Worm (Caenorhabditis elegans) whole organism, mixed stage, embryonic: ENCODE results near the gene chil-25.

Experiments used
- bed-3 ChIP-seq: fragments of 200-800 bp; sonication (Bioruptor generic); optimal IDR thresholded peaks from 3 replicates; lab custom pipeline; 2018; ENCODE audit warnings: mild to moderate bottlenecking, missing genetic modification characterization, moderate library complexity, missing compliant biosample characterization
- ceh-39 ChIP-seq: fragments of 150-350 bp; optimal IDR thresholded peaks from 2 replicates; lab custom pipeline; 2014; ENCODE audit warnings: missing biosample characterization, missing genetic modification characterization
- lin-13 ChIP-seq: fragments of 150-350 bp; optimal IDR thresholded peaks from 2 replicates; lab custom pipeline; 2014; ENCODE audit warnings: missing biosample characterization, missing genetic modification characterization
- lsy-2 ChIP-seq: fragments of 150-350 bp; optimal IDR thresholded peaks from 2 replicates; lab custom pipeline; 2014; ENCODE audit warnings: missing biosample characterization, missing genetic modification characterization
- mab-5 ChIP-seq: fragments of 150-350 bp; optimal IDR thresholded peaks from 2 replicates; lab custom pipeline; 2014; ENCODE audit warnings: missing biosample characterization, missing genetic modification characterization
- nhr-12 ChIP-seq: fragments of 150-350 bp; optimal IDR thresholded peaks from 2 replicates; lab custom pipeline; 2014; ENCODE audit warnings: missing biosample characterization, missing genetic modification characterization
- nhr-2 ChIP-seq: fragments of 150-350 bp; optimal IDR thresholded peaks from 2 replicates; lab custom pipeline; 2014; ENCODE audit warnings: missing biosample characterization, missing genetic modification characterization
- nhr-76 ChIP-seq: sonication (generic microtip); optimal IDR thresholded peaks from 2 replicates; lab custom pipeline; 2017; ENCODE audit warnings: missing biosample characterization, missing genetic modification characterization
- pha-4 ChIP-seq: fragments of 150-350 bp; optimal IDR thresholded peaks from 2 replicates; lab custom pipeline; 2018; ENCODE audit warnings: missing biosample characterization, missing genetic modification reagents, missing genetic modification characterization
- snpc-4 ChIP-seq: fragments of 150-350 bp; optimal IDR thresholded peaks from 2 replicates; lab custom pipeline; 2014; ENCODE audit warnings: missing biosample characterization, missing genetic modification characterization
- sptf-1 ChIP-seq: sonication (generic microtip); optimal IDR thresholded peaks from 2 replicates; lab custom pipeline; 2017; ENCODE audit warnings: mild to moderate bottlenecking, missing genetic modification characterization, moderate library complexity, missing compliant biosample characterization
- tbx-8 ChIP-seq: fragments of 200-800 bp; sonication (Bioruptor generic); optimal IDR thresholded peaks from 2 replicates; lab custom pipeline; 2018; ENCODE audit warnings: mild to moderate bottlenecking, missing genetic modification characterization, moderate library complexity, missing compliant biosample characterization
- unc-39 ChIP-seq: fragments of 150-350 bp; optimal IDR thresholded peaks from 2 replicates; lab custom pipeline; 2014; ENCODE audit warnings: missing biosample characterization, missing genetic modification characterization
- ztf-11 ChIP-seq: fragments of 150-350 bp; optimal IDR thresholded peaks from 2 replicates; lab custom pipeline; 2014; ENCODE audit warnings: missing biosample characterization, missing genetic modification characterization

DNA sequence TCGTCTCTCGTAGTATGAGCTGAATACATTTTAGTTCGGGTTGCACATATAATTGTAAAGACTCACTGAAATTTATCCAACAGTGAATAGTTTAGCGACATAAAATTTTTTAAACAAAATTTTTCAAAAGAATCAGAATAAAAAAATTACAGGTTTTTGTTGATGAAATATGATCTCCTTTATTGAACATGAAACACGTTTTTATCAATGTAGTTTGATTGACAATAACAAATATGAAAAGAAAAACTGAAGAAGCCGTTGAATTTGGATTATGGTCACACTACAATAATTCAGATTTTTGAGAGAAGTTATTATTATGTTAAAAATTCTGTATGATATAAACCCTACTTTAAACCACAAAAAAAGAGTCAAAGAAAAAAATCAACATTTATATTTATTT, 34.2 kb downstream of the chil-25 start, which contains the start of gene chil-17:
- TF ChIP-seq nhr-12 (tag; lab: Kevin White, UChicago) (no peak), pha-4 (no peak), mab-5 (tag; lab: Kevin White, UChicago) (no peak), bed-3 (no peak), snpc-4 (tag; lab: Kevin White, UChicago) (no peak), ceh-39 (tag; lab: Kevin White, UChicago) (no peak), ztf-11 (no peak), unc-39 (no peak), nhr-76 (tag; lab: Kevin White, UChicago) (no peak), lin-13 (no peak), lsy-2 (no peak), tbx-8 (no peak), sptf-1 (tag; lab: Kevin White, UChicago) (no peak), nhr-2 (tag; lab: Kevin White, UChicago) (no peak)
